Fruit fly (Drosophila melanogaster) whole organism, embryonic: ENCODE measurements around the gene Spn88Eb.

Source experiments
- Atf-2 ChIP-seq: fragments of 200-800 bp; sonication (Bioruptor generic); optimal IDR thresholded peaks from 2 replicates; lab custom pipeline; 2016; ENCODE audit warnings: missing biosample characterization, missing genetic modification characterization
- Atf3 ChIP-seq: fragments of 200-800 bp; sonication (Bioruptor generic); optimal IDR thresholded peaks from 3 replicates; lab custom pipeline; 2016; ENCODE audit warnings: missing biosample characterization, missing genetic modification characterization
- B-H1 ChIP-seq: fragments of 200-800 bp; sonication (Bioruptor generic); IDR thresholded peaks from 3 replicates; pipeline ENCODE4 v1.3.6; 2022; ENCODE audit warnings: missing biosample characterization, missing genetic modification characterization
- CG10321 ChIP-seq: fragments of 200-800 bp; sonication (Bioruptor generic); IDR thresholded peaks from 2 replicates; pipeline ENCODE4 v1.3.6; 2022; ENCODE audit warnings: missing biosample characterization, missing genetic modification characterization
- CG10959 ChIP-seq: fragments of 200-800 bp; sonication (Bioruptor generic); IDR thresholded peaks from 2 replicates; pipeline ENCODE4 v1.3.6; 2022; ENCODE audit warnings: missing biosample characterization, missing genetic modification characterization
- CG12942 ChIP-seq: fragments of 200-800 bp; sonication (Bioruptor generic); optimal IDR thresholded peaks from 3 replicates; lab custom pipeline; 2016; ENCODE audit warnings: missing biosample characterization, missing genetic modification characterization
- CG13775 ChIP-seq: fragments of 200-800 bp; sonication (Bioruptor generic); optimal IDR thresholded peaks from 3 replicates; lab custom pipeline; 2017; ENCODE audit warnings: missing biosample characterization, mild to moderate bottlenecking, missing genetic modification characterization
- CG15696 ChIP-seq: fragments of 200-800 bp; sonication (Bioruptor generic); optimal IDR thresholded peaks from 2 replicates; lab custom pipeline; 2019; ENCODE audit warnings: missing biosample characterization, mild to moderate bottlenecking, missing genetic modification characterization, moderate library complexity
- CG17361 ChIP-seq: fragments of 200-800 bp; sonication (Bioruptor generic); IDR thresholded peaks from 3 replicates; pipeline ENCODE4 v1.3.6; 2022; ENCODE audit warnings: missing biosample characterization, missing genetic modification characterization
- CG1832 ChIP-seq: fragments of 200-800 bp; sonication (Bioruptor generic); optimal IDR thresholded peaks from 2 replicates; lab custom pipeline; 2017; ENCODE audit warnings: missing biosample characterization, mild to moderate bottlenecking, missing genetic modification characterization, inconsistent platforms
- CG3407 ChIP-seq: fragments of 200-800 bp; sonication (Bioruptor generic); optimal IDR thresholded peaks from 2 replicates; lab custom pipeline; 2018; ENCODE audit warnings: missing biosample characterization, mild to moderate bottlenecking, missing genetic modification characterization
- CG3995 ChIP-seq: fragments of 200-800 bp; sonication (Bioruptor generic); optimal IDR thresholded peaks from 3 replicates; lab custom pipeline; 2016; ENCODE audit warnings: missing biosample characterization, missing genetic modification characterization
- CG4424 ChIP-seq: fragments of 200-800 bp; sonication (Bioruptor generic); optimal IDR thresholded peaks from 3 replicates; lab custom pipeline; 2016; ENCODE audit warnings: missing biosample characterization, missing genetic modification characterization
- CG6854 ChIP-seq: fragments of 200-800 bp; sonication (Bioruptor generic); optimal IDR thresholded peaks from 3 replicates; lab custom pipeline; 2017; ENCODE audit warnings: missing biosample characterization, mild to moderate bottlenecking, missing genetic modification characterization
- CG7786 ChIP-seq: fragments of 200-800 bp; sonication (Bioruptor generic); optimal IDR thresholded peaks from 2 replicates; lab custom pipeline; 2016; ENCODE audit warnings: missing biosample characterization, missing genetic modification characterization
- CG7963 ChIP-seq: fragments of 200-800 bp; sonication (Bioruptor generic); IDR thresholded peaks from 3 replicates; pipeline ENCODE4 v1.3.6; 2022; ENCODE audit warnings: missing biosample characterization, missing genetic modification characterization; ENCODE audit not compliant: partially characterized antibody
- CG8944 ChIP-seq: fragments of 200-800 bp; sonication (Bioruptor generic); optimal IDR thresholded peaks from 3 replicates; lab custom pipeline; 2016; ENCODE audit warnings: missing biosample characterization, missing genetic modification characterization
- CG9437 ChIP-seq: fragments of 200-800 bp; sonication (Bioruptor generic); optimal IDR thresholded peaks from 2 replicates; lab custom pipeline; 2018; ENCODE audit warnings: missing biosample characterization, mild to moderate bottlenecking, missing genetic modification characterization
- CG9932 ChIP-seq: fragments of 200-800 bp; sonication (Bioruptor generic); IDR thresholded peaks from 2 replicates; pipeline ENCODE4 v1.3.6; 2022; ENCODE audit warnings: missing biosample characterization, missing genetic modification characterization
- Dfd ChIP-seq, 2 experiments: fragments of >200 bp; optimal IDR thresholded peaks; 2 replicates each; lab custom pipeline; 2017; ENCODE audit warnings: missing biosample characterization in 2 of 2, missing genetic modification characterization in 2 of 2
- E2f1 ChIP-seq: fragments of 200-800 bp; sonication (Bioruptor generic); IDR thresholded peaks from 2 replicates; pipeline ENCODE4 v1.3.6; 2022; ENCODE audit warnings: missing biosample characterization, missing genetic modification characterization
- Ets97D ChIP-seq: fragments of 200-800 bp; sonication (Bioruptor generic); optimal IDR thresholded peaks from 3 replicates; lab custom pipeline; 2016; ENCODE audit warnings: missing biosample characterization, missing genetic modification characterization
- Hey ChIP-seq: fragments of 200-800 bp; sonication (Bioruptor generic); optimal IDR thresholded peaks from 3 replicates; lab custom pipeline; 2018; ENCODE audit warnings: missing biosample characterization, mild to moderate bottlenecking, missing genetic modification characterization
- Jarid2 ChIP-seq: fragments of 200-800 bp; sonication (Bioruptor generic); optimal IDR thresholded peaks from 3 replicates; lab custom pipeline; 2017; ENCODE audit warnings: mild to moderate bottlenecking, missing biosample characterization, missing genetic modification reagents, missing genetic modification characterization
- MESR4 ChIP-seq: fragments of 200-800 bp; sonication (Bioruptor generic); optimal IDR thresholded peaks from 2 replicates; lab custom pipeline; 2018; ENCODE audit warnings: missing biosample characterization, mild to moderate bottlenecking, missing genetic modification characterization, moderate library complexity
- Meics ChIP-seq: fragments of 200-800 bp; sonication (Bioruptor generic); optimal IDR thresholded peaks from 2 replicates; lab custom pipeline; 2017; ENCODE audit warnings: missing biosample characterization, mild to moderate bottlenecking, missing genetic modification characterization
- PHDP ChIP-seq: fragments of 200-800 bp; sonication (Bioruptor generic); optimal IDR thresholded peaks from 3 replicates; lab custom pipeline; 2018; ENCODE audit warnings: missing biosample characterization, mild to moderate bottlenecking, missing genetic modification characterization, moderate library complexity
- Pdp1 ChIP-seq, 2 experiments: fragments of 200-800 bp; sonication (Bioruptor generic); optimal IDR thresholded peaks; 3 replicates each; lab custom pipeline; 2016; ENCODE audit warnings: missing biosample characterization in 2 of 2, missing genetic modification characterization in 2 of 2, mild to moderate bottlenecking in 1 of 2, moderate library complexity in 1 of 2
- Rx ChIP-seq: fragments of 200-800 bp; sonication (Bioruptor generic); IDR thresholded peaks from 2 replicates; pipeline ENCODE4 v1.3.6; 2022; ENCODE audit warnings: missing biosample characterization, missing genetic modification characterization
- Six4 ChIP-seq: fragments of 200-800 bp; sonication (Bioruptor generic); optimal IDR thresholded peaks from 2 replicates; lab custom pipeline; 2016; ENCODE audit warnings: missing biosample characterization, missing genetic modification characterization
- Stat92E ChIP-seq, 3 experiments: fragments of >200 bp in 2 of 3; fragments of 200-800 bp in 1 of 3; sonication (Bioruptor generic) in 1 of 3; optimal IDR thresholded peaks; 2 replicates each; lab custom pipeline; 2017 to 2019; ENCODE audit warnings: missing biosample characterization in 3 of 3, missing genetic modification characterization in 3 of 3, mild to moderate bottlenecking in 1 of 3, moderate library complexity in 1 of 3
- TFAM ChIP-seq: fragments of 200-800 bp; sonication (Bioruptor generic); optimal IDR thresholded peaks from 2 replicates; lab custom pipeline; 2017; ENCODE audit warnings: missing biosample characterization, missing genetic modification characterization, inconsistent platforms
- Usf ChIP-seq: fragments of 200-800 bp; sonication (Bioruptor generic); optimal IDR thresholded peaks from 2 replicates; lab custom pipeline; 2017; ENCODE audit warnings: missing genotype, missing biosample characterization, missing genetic modification characterization
- caup ChIP-seq: fragments of 200-800 bp; sonication (Bioruptor generic); optimal IDR thresholded peaks from 3 replicates; lab custom pipeline; 2017; ENCODE audit warnings: missing biosample characterization, mild to moderate bottlenecking, missing genetic modification characterization, moderate library complexity; ENCODE audit not compliant: severe bottlenecking
- jigr1 ChIP-seq: fragments of 200-800 bp; sonication (Bioruptor generic); IDR thresholded peaks from 3 replicates; pipeline ENCODE4 v1.3.6; 2022; ENCODE audit warnings: missing biosample characterization, missing genetic modification characterization
- jumu ChIP-seq: fragments of 200-800 bp; sonication (Bioruptor generic); optimal IDR thresholded peaks from 3 replicates; lab custom pipeline; 2016; ENCODE audit warnings: missing biosample characterization, missing genetic modification characterization
- nau ChIP-seq: fragments of 200-800 bp; sonication (Bioruptor generic); optimal IDR thresholded peaks from 3 replicates; lab custom pipeline; 2017; ENCODE audit warnings: missing biosample characterization, mild to moderate bottlenecking, missing genetic modification characterization, missing genetic modification reagents
- onecut ChIP-seq: fragments of 200-800 bp; sonication (Bioruptor generic); IDR thresholded peaks from 2 replicates; pipeline ENCODE4 v1.3.6; 2022; ENCODE audit warnings: missing biosample characterization, missing genetic modification characterization
- repo ChIP-seq: fragments of 200-800 bp; sonication (Bioruptor generic); optimal IDR thresholded peaks from 2 replicates; lab custom pipeline; 2016; ENCODE audit warnings: missing biosample characterization, missing genetic modification characterization
- schlank ChIP-seq: fragments of 200-800 bp; sonication (Bioruptor generic); optimal IDR thresholded peaks from 2 replicates; lab custom pipeline; 2018; ENCODE audit warnings: missing biosample characterization, mild to moderate bottlenecking, missing genetic modification characterization
- sisA ChIP-seq: fragments of 200-800 bp; sonication (Bioruptor generic); IDR thresholded peaks from 2 replicates; pipeline ENCODE4 v1.3.6; 2022; ENCODE audit warnings: missing biosample characterization, missing genetic modification characterization
- sqz ChIP-seq: fragments of 200-800 bp; sonication (Bioruptor generic); optimal IDR thresholded peaks from 3 replicates; lab custom pipeline; 2018; ENCODE audit warnings: missing biosample characterization, mild to moderate bottlenecking, missing genetic modification characterization
- tgo ChIP-seq: fragments of 200-800 bp; sonication (Bioruptor generic); IDR thresholded peaks from 3 replicates; pipeline ENCODE4 v1.3.6; 2022; ENCODE audit warnings: missing biosample characterization, missing genetic modification characterization
- trem ChIP-seq: fragments of 200-800 bp; optimal IDR thresholded peaks from 3 replicates; lab custom pipeline; 2019; ENCODE audit warnings: missing biosample characterization, mild to moderate bottlenecking, missing genetic modification characterization, moderate library complexity
- trh ChIP-seq: fragments of 200-800 bp; sonication (Bioruptor generic); optimal IDR thresholded peaks from 2 replicates; lab custom pipeline; 2016; ENCODE audit warnings: missing biosample characterization, missing genetic modification characterization
- tup ChIP-seq: fragments of 200-800 bp; sonication (Bioruptor generic); optimal IDR thresholded peaks from 2 replicates; lab custom pipeline; 2016; ENCODE audit warnings: missing biosample characterization, mild to moderate bottlenecking, missing genetic modification characterization, moderate library complexity
- usp ChIP-seq: fragments of >200 bp; optimal IDR thresholded peaks from 2 replicates; lab custom pipeline; 2017; ENCODE audit warnings: missing biosample characterization, missing genetic modification characterization
- zen2 ChIP-seq: fragments of 200-800 bp; sonication (Bioruptor generic); IDR thresholded peaks from 3 replicates; pipeline ENCODE4 v1.3.6; 2022; ENCODE audit warnings: missing biosample characterization, missing genetic modification characterization; ENCODE audit not compliant: partially characterized antibody

The Spn88Eb gene

dm6 chr3R:15196134-15197034 is 12.2 kb downstream of the Spn88Eb start, which contains the start of the genes Kpc1 and CG42542 (continued):
- TF ChIP-seq schlank (tag; lab: Kevin White, UChicago) (peak; percentile 33), Jarid2 (GFP tag; lab: Kevin White, UChicago) (no peak), CG12942 (GFP tag; lab: Kevin White, UChicago) (peak; percentile 69), B-H1 (GFP tag; lab: Robert Waterston, UW) (no peak; the same call in 2 of the 3 replicates), Hey (tag; lab: Kevin White, UChicago) (no peak), zen2 (peak; percentile 90), trem (tag; lab: Kevin White, UChicago) (peak; percentile 51), repo (GFP tag; lab: Kevin White, UChicago) (peak; percentile 58), CG13775 (GFP tag; lab: Kevin White, UChicago) (peak; percentile 81), CG7786 (GFP tag; lab: Kevin White, UChicago) (peak; percentile 81), jigr1 (peak; percentile 52; the same call in 1 of the 3 replicates), Usf (GFP tag; lab: Kevin White, UChicago) (peak; percentile 31), CG9437 (GFP tag; lab: Kevin White, UChicago) (peak; percentile 91), CG15696 (tag; lab: Kevin White, UChicago) (peak; percentile 73), CG4424 (GFP tag; lab: Kevin White, UChicago) (peak; percentile 59), Pdp1 (GFP tag; optimal IDR thresholded peaks at IDR 0.05; lab: Kevin White, UChicago) (peak; percentile 76 to 83), E2f1 (GFP tag; lab: Robert Waterston, UW) (no peak), caup (peak; percentile 57), TFAM (no peak), Stat92E (GFP tag; optimal IDR thresholded peaks at IDR 0.05; lab: Kevin White, UChicago) (no peak), sisA (GFP tag; lab: Robert Waterston, UW) (peak; percentile 37; the same call in 1 of the 2 replicates), CG17361 (no peak; the same call in 1 of the 3 replicates), Six4 (GFP tag; lab: Kevin White, UChicago) (peak; percentile 49), sqz (GFP tag; lab: Kevin White, UChicago) (no peak), tgo (GFP tag; lab: Robert Waterston, UW) (peak; percentile 55; the same call in 2 of the 3 replicates), CG3407 (GFP tag; lab: Kevin White, UChicago) (peak; percentile 9), Dfd (GFP tag; optimal IDR thresholded peaks at IDR 0.05; lab: Kevin White, UChicago) (no peak), tup (GFP tag; lab: Kevin White, UChicago) (no peak), Ets97D (peak; percentile 63), Meics (GFP tag; lab: Kevin White, UChicago) (peak; percentile 64), Rx (GFP tag; lab: Robert Waterston, UW) (peak; percentile 47; the same call in 1 of the 2 replicates), nau (GFP tag; lab: Kevin White, UChicago) (no peak), Atf-2 (peak; percentile 72), CG10959 (GFP tag; lab: Robert Waterston, UW) (peak; percentile 54; the same call in 1 of the 2 replicates), Atf3 (GFP tag; lab: Kevin White, UChicago) (peak; percentile 38), CG8944 (GFP tag; lab: Kevin White, UChicago) (peak; percentile 59), CG7963 (GFP tag; lab: Robert Waterston, UW) (peak; percentile 28; the same call in 2 of the 3 replicates), CG10321 (GFP tag; lab: Robert Waterston, UW) (peak; percentile 86), MESR4 (GFP tag; lab: Kevin White, UChicago) (peak; percentile 84), jumu (GFP tag; lab: Kevin White, UChicago) (peak; percentile 77), CG1832 (peak; percentile 67), CG9932 (GFP tag; lab: Robert Waterston, UW) (peak; percentile 91), onecut (GFP tag; lab: Robert Waterston, UW) (peak; percentile 0), trh (peak; percentile 58), PHDP (no peak), CG6854 (GFP tag; lab: Kevin White, UChicago) (no peak), CG3995 (GFP tag; lab: Kevin White, UChicago) (peak; percentile 64), usp (GFP tag; lab: Kevin White, UChicago) (no peak)
